Fruit fly (Drosophila melanogaster) whole organism, embryonic: Measurements from ENCODE around the gene CG31627.

ENCODE experiments used
- Atf3 ChIP-seq: fragments of 200-800 bp; sonication (Bioruptor generic); optimal IDR thresholded peaks from 3 replicates; lab custom pipeline; 2016; ENCODE audit warnings: missing biosample characterization, missing genetic modification characterization
- Atf6 ChIP-seq: fragments of 200-800 bp; sonication (Bioruptor generic); IDR thresholded peaks from 2 replicates; pipeline ENCODE4 v1.3.6; 2022; ENCODE audit warnings: missing biosample characterization, missing genetic modification characterization
- CG10979 ChIP-seq: fragments of 200-800 bp; sonication (Bioruptor generic); optimal IDR thresholded peaks from 2 replicates; lab custom pipeline; 2018; ENCODE audit warnings: missing biosample characterization, mild to moderate bottlenecking, missing genetic modification characterization, moderate library complexity
- CG11696 ChIP-seq: fragments of 200-800 bp; sonication (Bioruptor generic); IDR thresholded peaks from 2 replicates; pipeline ENCODE4 v1.3.6; 2022; ENCODE audit warnings: missing biosample characterization, missing genetic modification characterization
- CG13424 ChIP-seq: fragments of 200-800 bp; sonication (Bioruptor generic); optimal IDR thresholded peaks from 2 replicates; lab custom pipeline; 2019; ENCODE audit warnings: missing biosample characterization, mild to moderate bottlenecking, missing genetic modification characterization, moderate library complexity
- CG14014 ChIP-seq: fragments of 200-800 bp; sonication (Bioruptor generic); IDR thresholded peaks from 2 replicates; pipeline ENCODE4 v1.3.6; 2022; ENCODE audit warnings: missing biosample characterization, missing genetic modification characterization
- CG1647 ChIP-seq: fragments of 200-800 bp; sonication (Bioruptor generic); optimal IDR thresholded peaks from 3 replicates; lab custom pipeline; 2016; ENCODE audit warnings: missing biosample characterization, missing genetic modification characterization
- CG34422 ChIP-seq: fragments of 200-800 bp; sonication (Bioruptor generic); IDR thresholded peaks from 3 replicates; pipeline ENCODE4 v1.3.6; 2022; ENCODE audit warnings: missing biosample characterization, missing genetic modification characterization
- CG4360 ChIP-seq: fragments of 200-800 bp; sonication (Bioruptor generic); IDR thresholded peaks from 2 replicates; pipeline ENCODE4 v1.3.6; 2022; ENCODE audit warnings: missing biosample characterization, missing genetic modification characterization
- CG43689 ChIP-seq: fragments of 200-800 bp; sonication (Bioruptor generic); IDR thresholded peaks from 2 replicates; pipeline ENCODE4 v1.3.6; 2022; ENCODE audit warnings: missing biosample characterization, missing genetic modification characterization
- CG4730 ChIP-seq: fragments of 200-800 bp; sonication (Bioruptor generic); IDR thresholded peaks from 2 replicates; pipeline ENCODE4 v1.3.6; 2022; ENCODE audit warnings: missing biosample characterization, missing genetic modification characterization
- CG4854 ChIP-seq: fragments of 200-800 bp; sonication (Bioruptor generic); optimal IDR thresholded peaks from 2 replicates; lab custom pipeline; 2016; ENCODE audit warnings: missing biosample characterization, missing genetic modification characterization, inconsistent platforms
- CG6791 ChIP-seq: fragments of 200-800 bp; sonication (Bioruptor generic); IDR thresholded peaks from 3 replicates; pipeline ENCODE4 v1.3.6; 2022; ENCODE audit warnings: missing biosample characterization, missing genetic modification characterization; ENCODE audit not compliant: partially characterized antibody
- CG7786 ChIP-seq: fragments of 200-800 bp; sonication (Bioruptor generic); optimal IDR thresholded peaks from 2 replicates; lab custom pipeline; 2016; ENCODE audit warnings: missing biosample characterization, missing genetic modification characterization
- Camta ChIP-seq: fragments of 200-800 bp; sonication (Bioruptor generic); optimal IDR thresholded peaks from 2 replicates; lab custom pipeline; 2016; ENCODE audit warnings: missing biosample characterization, missing genetic modification characterization
- D19B ChIP-seq: fragments of 200-800 bp; sonication (Bioruptor generic); optimal IDR thresholded peaks from 2 replicates; lab custom pipeline; 2017; ENCODE audit warnings: missing biosample characterization, mild to moderate bottlenecking, missing genetic modification characterization
- Gug ChIP-seq: fragments of 200-800 bp; sonication (Bioruptor generic); IDR thresholded peaks from 4 replicates; pipeline ENCODE4 v1.3.6; 2022; ENCODE audit warnings: missing biosample characterization, missing genetic modification characterization
- Hmx ChIP-seq: fragments of 200-800 bp; sonication (Bioruptor generic); optimal IDR thresholded peaks from 2 replicates; lab custom pipeline; 2016; ENCODE audit warnings: missing biosample characterization, missing genetic modification characterization
- Jarid2 ChIP-seq: fragments of 200-800 bp; sonication (Bioruptor generic); optimal IDR thresholded peaks from 3 replicates; lab custom pipeline; 2017; ENCODE audit warnings: mild to moderate bottlenecking, missing biosample characterization, missing genetic modification reagents, missing genetic modification characterization
- MESR4 ChIP-seq: fragments of 200-800 bp; sonication (Bioruptor generic); optimal IDR thresholded peaks from 2 replicates; lab custom pipeline; 2018; ENCODE audit warnings: missing biosample characterization, mild to moderate bottlenecking, missing genetic modification characterization, moderate library complexity
- Optix ChIP-seq: fragments of 200-800 bp; sonication (Bioruptor generic); IDR thresholded peaks from 3 replicates; pipeline ENCODE4 v1.3.6; 2022; ENCODE audit warnings: missing biosample characterization, missing genetic modification characterization
- Pdp1 ChIP-seq, 2 experiments: fragments of 200-800 bp; sonication (Bioruptor generic); optimal IDR thresholded peaks; 3 replicates each; lab custom pipeline; 2016; ENCODE audit warnings: missing biosample characterization in 2 of 2, missing genetic modification characterization in 2 of 2, mild to moderate bottlenecking in 1 of 2, moderate library complexity in 1 of 2
- Rx ChIP-seq: fragments of 200-800 bp; sonication (Bioruptor generic); IDR thresholded peaks from 2 replicates; pipeline ENCODE4 v1.3.6; 2022; ENCODE audit warnings: missing biosample characterization, missing genetic modification characterization
- Six4 ChIP-seq: fragments of 200-800 bp; sonication (Bioruptor generic); optimal IDR thresholded peaks from 2 replicates; lab custom pipeline; 2016; ENCODE audit warnings: missing biosample characterization, missing genetic modification characterization
- Sox102F ChIP-seq: fragments of 200-800 bp; sonication (Bioruptor generic); optimal IDR thresholded peaks from 2 replicates; lab custom pipeline; 2018; ENCODE audit warnings: missing biosample characterization, mild to moderate bottlenecking, missing genetic modification characterization, moderate library complexity
- Ssrp ChIP-seq: fragments of 200-800 bp; sonication (Bioruptor generic); optimal IDR thresholded peaks from 2 replicates; lab custom pipeline; 2018; ENCODE audit warnings: missing biosample characterization, mild to moderate bottlenecking, missing genetic modification characterization, moderate library complexity
- TFAM ChIP-seq: fragments of 200-800 bp; sonication (Bioruptor generic); optimal IDR thresholded peaks from 2 replicates; lab custom pipeline; 2017; ENCODE audit warnings: missing biosample characterization, missing genetic modification characterization, inconsistent platforms
- Usf ChIP-seq: fragments of 200-800 bp; sonication (Bioruptor generic); optimal IDR thresholded peaks from 2 replicates; lab custom pipeline; 2017; ENCODE audit warnings: missing genotype, missing biosample characterization, missing genetic modification characterization
- Xbp1 ChIP-seq: fragments of 200-800 bp; sonication (Bioruptor generic); optimal IDR thresholded peaks from 3 replicates; lab custom pipeline; 2016; ENCODE audit warnings: missing biosample characterization, mild to moderate bottlenecking, missing genetic modification characterization
- YL-1 ChIP-seq: fragments of 200-800 bp; sonication (Bioruptor generic); optimal IDR thresholded peaks from 3 replicates; lab custom pipeline; 2017; ENCODE audit warnings: missing biosample characterization, mild to moderate bottlenecking, missing genetic modification characterization
- ab ChIP-seq: fragments of 200-800 bp; sonication (Bioruptor generic); optimal IDR thresholded peaks from 2 replicates; lab custom pipeline; 2016; ENCODE audit warnings: missing biosample characterization, missing genetic modification characterization
- bbx ChIP-seq: fragments of 200-800 bp; sonication (Bioruptor generic); IDR thresholded peaks from 2 replicates; pipeline ENCODE4 v1.3.6; 2022; ENCODE audit warnings: missing biosample characterization, missing genetic modification characterization; ENCODE audit not compliant: partially characterized antibody
- bowl ChIP-seq: fragments of 200-800 bp; sonication (Bioruptor generic); IDR thresholded peaks from 2 replicates; pipeline ENCODE4 v1.3.6; 2022; ENCODE audit warnings: missing biosample characterization, missing genetic modification characterization
- cad ChIP-seq: fragments of >200 bp; optimal IDR thresholded peaks from 2 replicates; lab custom pipeline; 2017; ENCODE audit warnings: missing biosample characterization, missing genetic modification characterization
- crc ChIP-seq: fragments of 200-800 bp; sonication (Bioruptor generic); optimal IDR thresholded peaks from 2 replicates; lab custom pipeline; 2016; ENCODE audit warnings: missing biosample characterization, missing genetic modification characterization
- dimm ChIP-seq: fragments of 200-800 bp; sonication (Bioruptor generic); IDR thresholded peaks from 2 replicates; pipeline ENCODE4 v1.3.6; 2022; ENCODE audit warnings: missing biosample characterization, missing genetic modification characterization
- fd102C ChIP-seq: fragments of 200-800 bp; sonication (Bioruptor generic); optimal IDR thresholded peaks from 2 replicates; lab custom pipeline; 2018; ENCODE audit warnings: missing biosample characterization, mild to moderate bottlenecking, missing genetic modification characterization, moderate library complexity
- gcm ChIP-seq: fragments of 200-800 bp; sonication (Bioruptor generic); optimal IDR thresholded peaks from 2 replicates; lab custom pipeline; 2019; ENCODE audit warnings: missing biosample characterization, mild to moderate bottlenecking, missing genetic modification characterization, moderate library complexity
- grau ChIP-seq: fragments of 200-800 bp; optimal IDR thresholded peaks from 3 replicates; lab custom pipeline; 2019; ENCODE audit warnings: missing biosample characterization, mild to moderate bottlenecking, missing genetic modification characterization, moderate library complexity
- gt ChIP-seq: fragments of 200-800 bp; sonication (Bioruptor generic); IDR thresholded peaks from 2 replicates; pipeline ENCODE4 v1.3.6; 2022; ENCODE audit warnings: missing biosample characterization, missing genetic modification characterization
- insv ChIP-seq, 2 experiments: fragments of 200-800 bp; sonication (Bioruptor generic); optimal IDR thresholded peaks; 3 replicates each; lab custom pipeline; 2016 to 2018; ENCODE audit warnings: missing biosample characterization in 2 of 2, missing genetic modification characterization in 2 of 2
- kay ChIP-seq: fragments of 200-800 bp; sonication (Bioruptor generic); optimal IDR thresholded peaks from 2 replicates; lab custom pipeline; 2016; ENCODE audit warnings: missing biosample characterization, missing genetic modification characterization
- lmd ChIP-seq: fragments of 200-800 bp; sonication (Bioruptor generic); IDR thresholded peaks from 2 replicates; pipeline ENCODE4 v1.3.6; 2022; ENCODE audit warnings: missing biosample characterization, missing genetic modification characterization
- pfk ChIP-seq: fragments of 200-800 bp; sonication (Bioruptor generic); optimal IDR thresholded peaks from 2 replicates; lab custom pipeline; 2018; ENCODE audit warnings: missing biosample characterization, mild to moderate bottlenecking, missing genetic modification characterization, moderate library complexity
- phol ChIP-seq: fragments of 200-800 bp; sonication (Bioruptor generic); optimal IDR thresholded peaks from 3 replicates; lab custom pipeline; 2018; ENCODE audit warnings: missing biosample characterization, mild to moderate bottlenecking, missing genetic modification characterization, moderate library complexity
- sim ChIP-seq: fragments of 200-800 bp; sonication (Bioruptor generic); IDR thresholded peaks from 2 replicates; pipeline ENCODE4 v1.3.6; 2022; ENCODE audit warnings: missing biosample characterization, missing genetic modification characterization
- sna ChIP-seq: fragments of 200-800 bp; sonication (Bioruptor generic); IDR thresholded peaks from 2 replicates; pipeline ENCODE4 v1.3.6; 2022; ENCODE audit warnings: missing biosample characterization, missing genetic modification characterization; ENCODE audit not compliant: partially characterized antibody
- zen ChIP-seq: fragments of 200-800 bp; sonication (Bioruptor generic); optimal IDR thresholded peaks from 3 replicates; lab custom pipeline; 2018; ENCODE audit warnings: missing biosample characterization, mild to moderate bottlenecking, missing genetic modification characterization, moderate library complexity
- zen2 ChIP-seq: fragments of 200-800 bp; sonication (Bioruptor generic); IDR thresholded peaks from 3 replicates; pipeline ENCODE4 v1.3.6; 2022; ENCODE audit warnings: missing biosample characterization, missing genetic modification characterization; ENCODE audit not compliant: partially characterized antibody

Gene CG31627

DNA sequence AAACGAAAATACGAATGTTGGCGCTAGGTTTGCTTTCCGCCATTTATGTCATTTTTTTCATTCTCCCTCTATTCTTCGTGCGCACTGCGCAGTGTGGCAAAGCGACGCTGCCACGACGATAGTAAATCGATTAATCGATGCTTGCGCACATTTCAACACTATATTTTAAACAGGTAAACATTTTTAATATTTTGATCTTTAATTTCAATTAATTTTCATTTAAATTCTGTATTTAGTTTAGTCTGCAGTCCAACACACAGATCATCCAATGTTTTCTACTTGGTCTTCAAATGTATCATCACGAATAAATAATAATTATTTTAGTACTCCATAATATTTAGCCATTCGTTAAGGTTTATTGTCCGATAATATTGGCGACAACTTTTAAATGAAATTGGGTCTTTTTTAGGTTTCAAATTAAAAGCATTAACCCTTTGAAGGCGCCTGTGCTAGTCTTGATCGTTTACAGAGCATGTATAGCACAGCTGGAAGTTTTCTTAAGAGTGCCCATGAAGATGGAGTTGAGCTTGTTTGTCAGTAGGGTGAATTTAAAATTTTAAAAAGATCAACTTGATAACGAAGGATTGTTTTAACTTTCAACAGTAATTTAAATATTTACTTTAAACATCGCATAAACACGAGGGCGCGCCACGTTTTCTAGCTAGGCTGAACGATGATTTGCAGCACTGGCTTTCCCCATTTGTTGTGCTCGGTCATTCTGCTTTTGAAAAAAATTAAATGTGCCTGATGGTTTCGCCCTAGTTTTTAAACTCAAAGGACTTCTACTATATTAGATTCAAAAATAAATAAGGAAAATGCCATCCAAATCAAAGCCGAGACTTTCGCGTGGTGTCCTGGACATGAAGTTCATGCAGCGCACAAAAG is 16.6 kb upstream of the CG31627 start, which contains the start of the genes Mpp6 and E2f2 (continued):
- TF ChIP-seq CG6791 (peak; percentile 89), Ssrp (tag; lab: Kevin White, UChicago) (no peak), Pdp1 (GFP tag; optimal IDR thresholded peaks at IDR 0.05; lab: Kevin White, UChicago) (peak in 1 of 2 experiments; percentile 16), lmd (GFP tag; lab: Robert Waterston, UW) (peak; percentile 52; the same call in 1 of the 2 replicates), CG4730 (GFP tag; lab: Robert Waterston, UW) (no peak), sna (GFP tag; lab: Robert Waterston, UW) (peak; percentile 63), Jarid2 (GFP tag; lab: Kevin White, UChicago) (no peak), CG13424 (tag; lab: Kevin White, UChicago) (no peak), YL-1 (GFP tag; lab: Kevin White, UChicago) (peak; percentile 68), CG4360 (no peak), Six4 (GFP tag; lab: Kevin White, UChicago) (no peak), CG34422 (GFP tag; lab: Robert Waterston, UW) (no peak), Sox102F (GFP tag; lab: Kevin White, UChicago) (no peak), cad (GFP tag; lab: Kevin White, UChicago) (no peak), CG4854 (GFP tag; lab: Kevin White, UChicago) (no peak), fd102C (GFP tag; lab: Kevin White, UChicago) (no peak), crc (GFP tag; lab: Kevin White, UChicago) (no peak), Optix (no peak), Gug (GFP tag; lab: Robert Waterston, UW) (peak; percentile 58; the same call in 2 of the 4 replicates), Atf3 (GFP tag; lab: Kevin White, UChicago) (no peak), D19B (no peak), phol (peak; percentile 92), pfk (GFP tag; lab: Kevin White, UChicago) (no peak), bbx (GFP tag; lab: Robert Waterston, UW) (peak; percentile 93), CG1647 (GFP tag; lab: Kevin White, UChicago) (no peak), grau (tag; lab: Kevin White, UChicago) (peak; percentile 24), Hmx (GFP tag; lab: Kevin White, UChicago) (no peak), ab (no peak), Atf6 (GFP tag; lab: Robert Waterston, UW) (0 out of 2 replicates have a peak, but pooled peaks have one; percentile 23), MESR4 (GFP tag; lab: Kevin White, UChicago) (peak; percentile 34), Camta (GFP tag; lab: Kevin White, UChicago) (no peak), Rx (no peak), dimm (GFP tag; lab: Robert Waterston, UW) (no peak), zen2 (peak; percentile 83), zen (tag; lab: Kevin White, UChicago) (no peak), CG10979 (tag; lab: Kevin White, UChicago) (no peak), bowl (no peak), insv (GFP tag; optimal IDR thresholded peaks at IDR 0.05; lab: Kevin White, UChicago) (no peak), kay (GFP tag; lab: Kevin White, UChicago) (no peak), CG14014 (GFP tag; lab: Robert Waterston, UW) (0 out of 2 replicates have a peak, but pooled peaks have one; percentile 9), CG11696 (no peak), Xbp1 (peak; percentile 22), CG43689 (GFP tag; lab: Robert Waterston, UW) (no peak), CG7786 (peak; percentile 24), sim (GFP tag; lab: Robert Waterston, UW) (peak; percentile 34; the same call in 1 of the 2 replicates), gt (GFP tag; lab: Robert Waterston, UW) (no peak), TFAM (GFP tag; lab: Kevin White, UChicago) (no peak), Usf (GFP tag; lab: Kevin White, UChicago) (no peak), gcm (no peak)
